Fruit fly (Drosophila melanogaster): Measurements from ENCODE around the gene Cby.

DNA sequence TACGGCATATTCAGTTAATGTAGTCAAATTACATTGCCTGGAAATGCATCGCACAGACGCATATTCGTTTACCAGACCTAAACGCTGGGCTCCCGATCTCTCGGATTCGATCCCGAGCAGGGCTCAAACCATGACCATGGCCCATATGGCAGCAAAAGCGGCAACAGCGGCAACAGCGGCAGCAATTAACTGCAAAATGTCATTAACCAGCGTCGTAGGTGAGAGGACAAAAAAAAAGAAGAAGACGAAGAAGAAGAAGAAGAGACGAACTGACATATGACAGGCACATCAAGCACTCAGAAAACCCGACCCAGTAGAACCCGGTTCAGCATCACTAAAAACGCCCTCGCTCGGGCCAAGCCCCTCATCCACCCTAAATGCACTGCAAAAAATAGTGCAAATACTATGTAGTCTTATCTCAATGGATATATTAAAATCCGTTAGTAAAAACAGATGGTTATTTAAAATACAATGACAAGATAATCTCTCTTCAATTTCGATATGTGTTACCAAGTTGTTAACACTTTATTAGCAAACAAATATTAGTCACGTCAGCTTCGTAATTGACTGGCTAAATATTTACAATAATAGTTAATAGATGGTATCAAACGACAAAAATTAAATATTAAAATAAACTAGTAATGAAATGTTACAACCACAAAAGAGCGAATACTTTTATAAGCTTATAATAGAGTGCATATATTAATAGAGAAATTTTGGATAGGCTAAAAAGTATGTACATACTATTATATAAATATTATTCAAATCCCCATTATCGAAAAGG, 41.8 kb upstream of the Cby start:
- TF ChIP-seq pan (optimal IDR thresholded peaks at IDR 0.05) (no peak), Dll (optimal IDR thresholded peaks at IDR 0.05) (no peak), psq (optimal IDR thresholded peaks at IDR 0.05) (no peak)

Measured in whole organism.